Worm (Caenorhabditis elegans): Measurements from ENCODE around the gene F40B5.2.
A peak's percentile ranks its signal among the peaks of the same experiment; 100 is the strongest.

DNA sequence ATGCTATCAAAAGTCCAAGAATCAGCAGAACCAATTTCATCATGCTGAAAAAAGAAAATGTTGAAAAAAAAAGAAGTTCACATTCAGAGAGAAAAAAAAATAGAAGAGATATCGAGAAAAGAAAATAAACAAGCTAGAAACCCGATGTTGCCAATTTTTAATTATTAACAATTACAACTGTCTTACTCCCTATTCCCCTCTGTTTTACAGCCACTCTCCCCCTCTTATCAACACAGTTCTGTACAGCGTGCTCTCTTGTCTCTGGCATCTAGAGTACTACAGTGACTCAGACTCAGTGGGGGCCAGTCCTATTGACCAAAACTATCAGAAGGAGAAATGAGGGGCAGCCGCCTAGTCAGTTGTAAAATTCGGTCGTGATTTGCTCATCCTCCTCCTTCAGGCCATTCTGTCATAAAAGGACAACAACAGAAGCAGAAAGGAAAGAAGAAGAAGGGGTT, 24.9 kb downstream of the F40B5.2 start, which contains the start of gene wrk-1:
- peak in 1 of 2 experiments; percentile 93 for TF ChIP-seq unc-62 (GFP tag; optimal IDR thresholded peaks at IDR 0.05 in 1 of 2)
- no peak for TF ChIP-seq unc-62 (tag; optimal IDR thresholded peaks at IDR 0.05)
- TF ChIP-seq saeg-2 (GFP tag; IDR thresholded peaks at IDR 0.05), result no peak
- TF ChIP-seq lin-13 (GFP tag; optimal IDR thresholded peaks at IDR 0.05), result no peak
- no peak for TF ChIP-seq lsy-2 (tag; optimal IDR thresholded peaks at IDR 0.05)

Measured in whole organism, L4 larva.